Worm (Caenorhabditis elegans) whole organism, L4/young adult: ENCODE results near the gene nlp-58.

Experiments
- W03F9.2 ChIP-seq: fragments of 150-350 bp; optimal IDR thresholded peaks from 2 replicates; lab custom pipeline; 2014; ENCODE audit warnings: missing biosample characterization, missing genetic modification characterization
- dao-5 ChIP-seq: sonication (generic microtip); optimal IDR thresholded peaks from 2 replicates; lab custom pipeline; 2016; ENCODE audit warnings: missing genotype, missing genetic modification characterization, moderate library complexity, missing compliant biosample characterization
- him-1 ChIP-seq: sonication (generic microtip); optimal IDR thresholded peaks from 2 replicates; lab custom pipeline; 2016; ENCODE audit warnings: missing genotype, missing genetic modification reagents, missing genetic modification characterization, missing compliant biosample characterization

The nlp-58 gene

ce11 chrV:9906115-9906514 lies 42.6 kb downstream of the nlp-58 start, which contains the start of gene fipr-11:
Gene fipr-11, minus strand, starts transcription at chrV:9906215.
- TF ChIP-seq W03F9.2 (tag; lab: Kevin White, UChicago) (no peak), him-1 (tag; lab: Kevin White, UChicago) (no peak), dao-5 (tag; lab: Kevin White, UChicago) (no peak)

DNA sequence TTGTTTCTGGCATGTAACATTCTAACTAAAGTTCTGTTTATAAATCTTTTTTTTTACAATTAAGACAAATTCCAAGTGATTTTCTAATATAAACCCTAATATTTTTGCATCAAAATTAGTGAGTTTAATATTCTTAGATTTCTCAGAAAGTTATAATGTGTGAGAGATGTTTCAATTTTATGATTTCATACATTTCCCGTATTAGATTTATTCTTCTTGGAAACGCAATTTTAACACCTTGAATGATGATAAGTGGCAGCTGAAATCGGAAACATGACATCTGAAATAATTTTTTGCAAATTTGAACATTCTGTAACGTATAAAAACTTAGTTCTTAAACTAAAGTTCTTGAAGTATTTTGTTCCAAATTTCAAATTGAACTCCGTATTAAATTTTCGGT lies 47.6 kb downstream of the nlp-58 start:
- TF ChIP-seq him-1 (tag; lab: Kevin White, UChicago) (no peak), dao-5 (tag; lab: Kevin White, UChicago) (no peak), W03F9.2 (tag; lab: Kevin White, UChicago) (no peak)

DNA sequence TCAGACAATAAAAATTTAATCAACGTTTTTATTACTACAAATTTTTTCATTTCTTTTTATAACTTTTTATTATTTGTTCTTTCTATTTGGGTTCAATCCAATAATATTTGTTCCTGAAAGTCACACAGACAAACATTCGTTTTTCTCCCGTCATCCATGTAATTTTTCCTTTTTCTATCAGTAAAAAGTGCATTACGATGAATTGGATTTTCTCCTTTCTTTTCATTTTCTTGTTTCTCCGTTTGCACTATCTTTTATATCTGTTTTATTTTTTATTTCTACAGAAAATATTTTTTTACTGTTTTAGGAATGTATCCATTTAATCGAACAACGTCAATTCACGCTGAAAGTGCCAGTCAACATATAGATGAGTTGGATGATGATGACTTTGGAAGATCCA lies 49.5 kb downstream of the nlp-58 start, which contains the start of gene egl-47:
Gene egl-47, plus strand, starts transcription at position 301 of the 400 bp plus-strand sequence.
- TF ChIP-seq dao-5 (tag; lab: Kevin White, UChicago), result no peak
- no peak for TF ChIP-seq W03F9.2 (tag; lab: Kevin White, UChicago)
- no peak for TF ChIP-seq him-1 (tag; lab: Kevin White, UChicago)
